Fruit fly (Drosophila melanogaster) whole organism, adult: Measurements from ENCODE around the gene Meltrin.

ENCODE experiments used
- CG11617 ChIP-seq: fragments of 200-800 bp; sonication (Bioruptor generic); optimal IDR thresholded peaks from 2 replicates; lab custom pipeline; 2017; ENCODE audit warnings: mild to moderate bottlenecking, missing biosample characterization, missing genetic modification reagents, missing genetic modification characterization
- CG12768 ChIP-seq: fragments of 200-800 bp; sonication (Bioruptor generic); optimal IDR thresholded peaks from 2 replicates; lab custom pipeline; 2017; ENCODE audit warnings: missing biosample characterization, missing genetic modification characterization, mild to moderate bottlenecking, moderate library complexity, missing genetic modification reagents
- CG14711 ChIP-seq: fragments of 200-800 bp; sonication (Bioruptor generic); optimal IDR thresholded peaks from 2 replicates; lab custom pipeline; 2018; ENCODE audit warnings: missing biosample characterization, mild to moderate bottlenecking, missing genetic modification characterization, moderate library complexity
- CG1620 ChIP-seq: fragments of 200-800 bp; sonication (Bioruptor generic); optimal IDR thresholded peaks from 2 replicates; lab custom pipeline; 2016; ENCODE audit warnings: missing biosample characterization, missing genetic modification characterization
- CG33017 ChIP-seq: fragments of 200-800 bp; sonication (Bioruptor generic); optimal IDR thresholded peaks from 2 replicates; lab custom pipeline; 2018; ENCODE audit warnings: missing biosample characterization, mild to moderate bottlenecking, missing genetic modification characterization, moderate library complexity
- CG5204 ChIP-seq: fragments of 200-800 bp; sonication (Bioruptor generic); optimal IDR thresholded peaks from 2 replicates; lab custom pipeline; 2016; ENCODE audit warnings: missing biosample characterization, missing genetic modification characterization
- CG7045 ChIP-seq: fragments of 200-800 bp; sonication (Bioruptor generic); optimal IDR thresholded peaks from 2 replicates; lab custom pipeline; 2017; ENCODE audit warnings: missing biosample characterization, mild to moderate bottlenecking, missing genetic modification characterization
- CG7101 ChIP-seq: fragments of 200-800 bp; sonication (Bioruptor generic); optimal IDR thresholded peaks from 2 replicates; lab custom pipeline; 2018; ENCODE audit warnings: missing biosample characterization, mild to moderate bottlenecking, missing genetic modification characterization, moderate library complexity
- Clk ChIP-seq: fragments of 200-800 bp; sonication (Bioruptor generic); optimal IDR thresholded peaks from 2 replicates; lab custom pipeline; 2017; ENCODE audit warnings: missing biosample characterization, missing genetic modification characterization
- Crg-1 ChIP-seq: fragments of 200-800 bp; sonication (Bioruptor generic); optimal IDR thresholded peaks from 2 replicates; lab custom pipeline; 2016; ENCODE audit warnings: missing biosample characterization, missing genetic modification characterization
- Hr96 ChIP-seq: fragments of 200-800 bp; sonication (Bioruptor generic); optimal IDR thresholded peaks from 2 replicates; lab custom pipeline; 2016; ENCODE audit warnings: missing biosample characterization, missing genetic modification characterization
- Mnt ChIP-seq: fragments of 200-800 bp; sonication (Bioruptor generic); optimal IDR thresholded peaks from 2 replicates; lab custom pipeline; 2016; ENCODE audit warnings: missing biosample characterization, mild to moderate bottlenecking, missing genetic modification characterization
- bab1 ChIP-seq: fragments of 200-800 bp; sonication (Bioruptor generic); optimal IDR thresholded peaks from 3 replicates; lab custom pipeline; 2019; ENCODE audit warnings: missing biosample characterization, mild to moderate bottlenecking, missing genetic modification characterization, moderate library complexity
- cic ChIP-seq: fragments of 200-800 bp; sonication (Bioruptor generic); optimal IDR thresholded peaks from 2 replicates; lab custom pipeline; 2017; ENCODE audit warnings: missing biosample characterization, mild to moderate bottlenecking, missing genetic modification characterization, moderate library complexity
- cnc ChIP-seq, 2 experiments: fragments of >200 bp; optimal IDR thresholded peaks; 2 replicates each; lab custom pipeline; 2017
- kay ChIP-seq: fragments of 200-800 bp; sonication (Bioruptor generic); peaks from one replicate; lab custom pipeline; 2016; ENCODE audit warnings: missing biosample characterization, missing genetic modification characterization, borderline replicate concordance
- ovo ChIP-seq: fragments of 200-800 bp; sonication (Bioruptor generic); optimal IDR thresholded peaks from 2 replicates; lab custom pipeline; 2016; ENCODE audit warnings: missing biosample characterization, missing genetic modification characterization
- pad ChIP-seq: fragments of 200-800 bp; sonication (Bioruptor generic); optimal IDR thresholded peaks from 3 replicates; lab custom pipeline; 2017; ENCODE audit warnings: missing biosample characterization, missing genetic modification characterization, mild to moderate bottlenecking, moderate library complexity, missing genetic modification reagents
- tj ChIP-seq: fragments of 200-800 bp; sonication (Bioruptor generic); optimal IDR thresholded peaks from 3 replicates; lab custom pipeline; 2017; ENCODE audit warnings: missing biosample characterization, mild to moderate bottlenecking, missing genetic modification characterization, moderate library complexity
- toe ChIP-seq: fragments of 200-800 bp; sonication (Bioruptor generic); optimal IDR thresholded peaks from 2 replicates; lab custom pipeline; 2016; ENCODE audit warnings: missing biosample characterization, missing genetic modification characterization

Meltrin gene

dm6 chr3R:14719380-14719779 lies 22.3 kb upstream of the Meltrin start:
- peak; percentile 21 for TF ChIP-seq tj (GFP tag; lab: Kevin White, UChicago)
- TF ChIP-seq bab1 = no peak
- no peak for TF ChIP-seq CG1620 (GFP tag; lab: Kevin White, UChicago)
- TF ChIP-seq Hr96 = no peak
- TF ChIP-seq kay = no peak
- no peak for TF ChIP-seq Mnt (GFP tag; lab: Kevin White, UChicago)

dm6 chr3R:14717712-14718097 lies 20.6 kb upstream of the Meltrin start:
- no peak for TF ChIP-seq Mnt (GFP tag; lab: Kevin White, UChicago)
- no peak for TF ChIP-seq ovo
- no peak for TF ChIP-seq CG12768 (GFP tag; lab: Kevin White, UChicago)
- TF ChIP-seq cic (GFP tag; lab: Kevin White, UChicago) = no peak
- TF ChIP-seq cnc (optimal IDR thresholded peaks at IDR 0.05; lab: Kevin White, UChicago) = no peak
- TF ChIP-seq toe (GFP tag; lab: Kevin White, UChicago) = no peak
- peak; percentile 97 for TF ChIP-seq tj (GFP tag; lab: Kevin White, UChicago)
- TF ChIP-seq Hr96 = no peak

DNA sequence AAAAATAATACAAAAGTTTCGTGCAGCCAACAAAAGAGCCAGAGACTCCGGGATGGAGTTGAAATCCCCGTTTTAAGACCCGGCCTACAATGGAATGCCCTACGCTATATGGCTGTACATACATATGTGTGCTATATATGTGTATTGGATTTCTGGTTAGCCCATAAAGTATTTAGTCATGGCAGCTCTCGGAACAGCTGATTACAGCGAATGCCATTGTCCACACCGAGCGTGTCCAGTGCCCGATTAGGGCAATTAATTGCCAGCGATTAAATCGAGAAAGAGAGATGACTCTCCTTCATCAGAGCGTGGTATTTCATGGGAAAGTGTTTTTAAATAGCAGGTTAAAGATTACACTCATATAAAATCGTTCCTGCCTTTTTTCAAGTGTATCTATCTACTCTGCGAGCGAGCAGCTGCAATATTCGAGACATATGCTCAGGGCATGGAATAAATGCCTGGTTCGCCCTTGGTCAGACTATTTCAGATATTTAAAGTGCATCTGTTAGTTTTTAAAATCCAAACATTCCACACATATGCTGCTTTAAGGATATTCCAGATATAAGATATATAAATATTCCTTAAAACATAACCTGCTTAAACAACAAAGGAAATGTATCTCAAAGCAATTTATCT lies 20.1 kb upstream of the Meltrin start:
- no peak for TF ChIP-seq kay
- no peak for TF ChIP-seq CG5204 (GFP tag; lab: Kevin White, UChicago)
- TF ChIP-seq Mnt (GFP tag; lab: Kevin White, UChicago) = no peak
- TF ChIP-seq CG33017 (tag; lab: Kevin White, UChicago) = no peak
- TF ChIP-seq pad (GFP tag; lab: Kevin White, UChicago) = no peak
- TF ChIP-seq ovo = no peak
- TF ChIP-seq bab1 = no peak
- TF ChIP-seq CG1620 (GFP tag; lab: Kevin White, UChicago) = no peak
- no peak for TF ChIP-seq tj (GFP tag; lab: Kevin White, UChicago)
- TF ChIP-seq CG7101 (tag; lab: Kevin White, UChicago) = no peak
- TF ChIP-seq CG12768 (GFP tag; lab: Kevin White, UChicago) = no peak
- TF ChIP-seq CG7045 (GFP tag; lab: Kevin White, UChicago) = no peak
- no peak for TF ChIP-seq CG11617 (GFP tag; lab: Kevin White, UChicago)
- TF ChIP-seq Clk (GFP tag; lab: Kevin White, UChicago) = no peak
- TF ChIP-seq CG14711 (tag; lab: Kevin White, UChicago) = no peak
- TF ChIP-seq cnc (optimal IDR thresholded peaks at IDR 0.05; lab: Kevin White, UChicago) = no peak
- TF ChIP-seq cic (GFP tag; lab: Kevin White, UChicago) = no peak

- TF ChIP-seq cic (GFP tag; lab: Kevin White, UChicago) (no peak), CG12768 (GFP tag; lab: Kevin White, UChicago) (no peak), kay (no peak), Hr96 (no peak), tj (GFP tag; lab: Kevin White, UChicago) (no peak), CG14711 (tag; lab: Kevin White, UChicago) (no peak), Mnt (GFP tag; lab: Kevin White, UChicago) (no peak), toe (GFP tag; lab: Kevin White, UChicago) (no peak), Crg-1 (GFP tag; lab: Kevin White, UChicago) (no peak), CG7045 (GFP tag; lab: Kevin White, UChicago) (no peak), CG11617 (GFP tag; lab: Kevin White, UChicago) (no peak), ovo (no peak), CG7101 (tag; lab: Kevin White, UChicago) (no peak), CG5204 (GFP tag; lab: Kevin White, UChicago) (no peak), cnc (optimal IDR thresholded peaks at IDR 0.05; lab: Kevin White, UChicago) (no peak), pad (GFP tag; lab: Kevin White, UChicago) (no peak), CG33017 (tag; lab: Kevin White, UChicago) (no peak)
These were observed 19.3 kb upstream of the Meltrin start for dm6 chr3R:14716188-14717075.

DNA sequence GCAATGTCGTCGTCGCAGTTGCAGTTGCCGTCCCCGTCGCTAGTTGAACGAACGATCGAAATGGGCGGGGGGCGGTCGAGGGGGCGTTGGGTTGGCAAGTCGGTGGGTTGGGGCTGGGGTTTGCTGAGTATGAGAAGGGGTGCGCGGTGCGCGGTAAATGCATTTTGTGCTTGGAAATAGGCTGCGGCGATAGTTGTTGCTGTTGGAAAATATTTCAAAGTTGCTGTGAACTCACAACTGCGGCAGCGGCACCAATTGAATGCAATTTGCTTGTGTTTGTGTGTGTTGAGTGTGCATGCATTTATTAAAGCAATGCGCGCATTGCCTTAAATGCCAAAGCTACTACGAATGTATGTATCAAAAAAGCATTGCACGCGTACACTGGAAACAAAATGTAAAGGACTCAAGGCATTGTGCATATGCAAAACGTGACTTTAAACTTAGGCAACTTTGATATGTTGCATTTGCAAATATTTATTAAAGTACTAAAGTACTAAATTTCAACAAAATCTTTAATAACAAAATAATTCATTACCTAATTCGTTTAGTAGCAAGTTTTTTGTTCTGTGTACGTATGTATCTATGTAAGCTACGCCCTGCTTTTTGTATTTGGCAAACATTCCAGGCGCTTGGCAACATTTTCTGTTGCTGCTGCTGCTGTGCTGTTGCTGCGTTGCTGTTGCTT lies 18.0 kb upstream of the Meltrin start:
- peak; percentile 29 for TF ChIP-seq CG7101 (tag; lab: Kevin White, UChicago)
- TF ChIP-seq toe (GFP tag; lab: Kevin White, UChicago) = no peak
- TF ChIP-seq tj (GFP tag; lab: Kevin White, UChicago) = peak; percentile 13
- TF ChIP-seq CG12768 (GFP tag; lab: Kevin White, UChicago) = peak; percentile 46
